Worm (Caenorhabditis elegans) whole organism, L4 larva: ENCODE data around the gene best-7.
"Not testable (repeated sequence)": the region's sequence is repeated elsewhere in the genome, so short reads cannot be mapped to it uniquely, and the experiment has no call there.

Experiments used
- F10B5.3 ChIP-seq: sonication (generic microtip); optimal IDR thresholded peaks from 2 replicates; lab custom pipeline; 2016; ENCODE audit warnings: mild to moderate bottlenecking, missing genetic modification characterization, missing compliant biosample characterization
- F44E2.7 ChIP-seq: fragments of 200-800 bp; sonication (Bioruptor generic); IDR thresholded peaks from 2 replicates; pipeline ENCODE4 v2.1.2; 2022; ENCODE audit warnings: missing genetic modification characterization, missing compliant biosample characterization
- R02D3.7 ChIP-seq: fragments of 150-350 bp; sonication (generic microtip); optimal IDR thresholded peaks from 3 replicates; lab custom pipeline; 2014; ENCODE audit warnings: missing biosample characterization, missing genetic modification characterization
- T20F7.1 ChIP-seq: fragments of 200-800 bp; sonication (Bioruptor generic); optimal IDR thresholded peaks from 2 replicates; lab custom pipeline; 2018; ENCODE audit warnings: mild to moderate bottlenecking, missing genetic modification characterization, missing compliant biosample characterization
- T26A8.4 ChIP-seq: fragments of 200-800 bp; sonication (Bioruptor generic); IDR thresholded peaks from 2 replicates; pipeline ENCODE4 v1.3.6; 2022; ENCODE audit warnings: missing genetic modification characterization, missing compliant biosample characterization
- ZK337.2 ChIP-seq: fragments of 200-800 bp; sonication (Bioruptor generic); IDR thresholded peaks from 2 replicates; pipeline ENCODE4 v1.3.6; 2022; ENCODE audit warnings: missing genetic modification reagents, missing genetic modification characterization, missing compliant biosample characterization
- ama-1 ChIP-seq: fragments of 150-350 bp; optimal IDR thresholded peaks from 2 replicates; lab custom pipeline; 2014; ENCODE audit warnings: inconsistent platforms, mixed read lengths
- arid-1 ChIP-seq: fragments of 200-800 bp; sonication (Bioruptor generic); conservative IDR thresholded peaks from 2 replicates; pipeline ENCODE4 v1.3.6; 2022; ENCODE audit warnings: missing genetic modification reagents, missing genetic modification characterization, missing compliant biosample characterization
- daf-16 ChIP-seq, 3 experiments: sonication (generic microtip); optimal IDR thresholded peaks; 2 replicates each; lab custom pipeline; 2016 to 2017; ENCODE audit warnings: missing genetic modification characterization in 3 of 3, missing genetic modification reagents in 3 of 3, mild to moderate bottlenecking in 2 of 3, missing compliant biosample characterization in 2 of 3, missing biosample characterization in 1 of 3, moderate library complexity in 1 of 3
- dmd-6 ChIP-seq: fragments of 200-800 bp; sonication (Bioruptor generic); IDR thresholded peaks from 2 replicates; pipeline ENCODE4 v1.3.6; 2022; ENCODE audit warnings: missing genetic modification reagents, missing genetic modification characterization, missing compliant biosample characterization
- dmd-9 ChIP-seq: fragments of 200-800 bp; sonication (Bioruptor generic); IDR thresholded peaks from 2 replicates; pipeline ENCODE4 v1.3.6; 2022; ENCODE audit warnings: missing genetic modification reagents, missing genetic modification characterization, missing compliant biosample characterization
- dpl-1 ChIP-seq: fragments of 150-350 bp; optimal IDR thresholded peaks from 2 replicates; lab custom pipeline; 2014; ENCODE audit warnings: missing biosample characterization, missing genetic modification reagents, missing genetic modification characterization
- duxl-1 ChIP-seq: sonication (generic microtip); optimal IDR thresholded peaks from 2 replicates; lab custom pipeline; 2016; ENCODE audit warnings: mild to moderate bottlenecking, missing genetic modification characterization, moderate library complexity, missing compliant biosample characterization; ENCODE audit not compliant: poor library complexity
- dve-1 ChIP-seq: sonication (generic microtip); optimal IDR thresholded peaks from 2 replicates; lab custom pipeline; 2017; ENCODE audit warnings: antibody characterized with exemption, mild to moderate bottlenecking, missing genetic modification characterization, missing compliant biosample characterization; ENCODE audit not compliant: insufficient read depth
- fos-1 ChIP-seq: fragments of 150-350 bp; optimal IDR thresholded peaks from 2 replicates; lab custom pipeline; 2014; ENCODE audit warnings: missing biosample characterization, missing genetic modification characterization
- hif-1 ChIP-seq, 2 experiments: sonication (generic microtip); optimal IDR thresholded peaks; 2 replicates each; lab custom pipeline; 2016 to 2017; ENCODE audit warnings: missing compliant biosample characterization in 2 of 2, missing genetic modification characterization in 2 of 2, missing genetic modification reagents in 2 of 2, missing genotype in 2 of 2, mild to moderate bottlenecking in 1 of 2
- hlh-11 ChIP-seq: fragments of 200-800 bp; sonication (Bioruptor generic); optimal IDR thresholded peaks from 2 replicates; lab custom pipeline; 2018; ENCODE audit warnings: mild to moderate bottlenecking, missing genetic modification characterization, missing compliant biosample characterization
- jun-1 ChIP-seq: fragments of 150-350 bp; optimal IDR thresholded peaks from 2 replicates; lab custom pipeline; 2014; ENCODE audit warnings: missing biosample characterization, missing genetic modification reagents, missing genetic modification characterization
- lim-7 ChIP-seq: fragments of 200-800 bp; sonication (Bioruptor generic); IDR thresholded peaks from 2 replicates; pipeline ENCODE4 v1.3.6; 2022; ENCODE audit warnings: missing genetic modification characterization, missing compliant biosample characterization
- lin-13 ChIP-seq: fragments of 150-350 bp; optimal IDR thresholded peaks from 2 replicates; lab custom pipeline; 2014; ENCODE audit warnings: missing biosample characterization, missing genetic modification reagents, missing genetic modification characterization
- lin-29 ChIP-seq: fragments of 200-800 bp; sonication (Bioruptor generic); IDR thresholded peaks from 2 replicates; pipeline ENCODE4 v1.3.6; 2022; ENCODE audit warnings: missing genetic modification reagents, missing genetic modification characterization, missing compliant biosample characterization
- lin-38 ChIP-seq: fragments of 200-800 bp; sonication (Bioruptor generic); IDR thresholded peaks from 2 replicates; pipeline ENCODE4 v1.3.6; 2022; ENCODE audit warnings: missing genetic modification reagents, missing genetic modification characterization, missing compliant biosample characterization
- madf-9 ChIP-seq: fragments of 200-800 bp; sonication (Bioruptor generic); conservative IDR thresholded peaks from 2 replicates; pipeline ENCODE4 v1.3.6; 2022; ENCODE audit warnings: missing genetic modification reagents, missing genetic modification characterization, missing compliant biosample characterization
- mdl-1 ChIP-seq, 2 experiments: fragments of 150-350 bp in 1 of 2; sonication (generic microtip) in 1 of 2; optimal IDR thresholded peaks; 2 replicates each; lab custom pipeline; 2014 to 2017; ENCODE audit warnings: missing biosample characterization in 2 of 2, missing genetic modification characterization in 2 of 2
- mdt-29 ChIP-seq: fragments of 200-800 bp; sonication (Bioruptor generic); IDR thresholded peaks from 2 replicates; pipeline ENCODE4 v1.3.6; 2022; ENCODE audit warnings: missing genetic modification reagents, missing genetic modification characterization, missing compliant biosample characterization
- mxl-3 ChIP-seq: fragments of 200-800 bp; sonication (Bioruptor generic); optimal IDR thresholded peaks from 2 replicates; lab custom pipeline; 2018; ENCODE audit warnings: mild to moderate bottlenecking, missing genetic modification characterization, missing compliant biosample characterization
- nhr-102 ChIP-seq: sonication (generic microtip); optimal IDR thresholded peaks from 2 replicates; lab custom pipeline; 2016; ENCODE audit warnings: mild to moderate bottlenecking, missing genetic modification characterization, moderate library complexity, missing compliant biosample characterization
- nhr-42 ChIP-seq: fragments of 200-800 bp; sonication (Bioruptor generic); IDR thresholded peaks from 2 replicates; pipeline ENCODE4 v1.3.6; 2022; ENCODE audit warnings: missing genetic modification characterization, missing compliant biosample characterization
- nhr-76 ChIP-seq: fragments of 150-350 bp; optimal IDR thresholded peaks from 2 replicates; lab custom pipeline; 2014; ENCODE audit warnings: missing biosample characterization, missing genetic modification characterization
- nhr-77 ChIP-seq: fragments of 150-350 bp; optimal IDR thresholded peaks from 2 replicates; lab custom pipeline; 2014; ENCODE audit warnings: missing biosample characterization, missing genetic modification characterization
- pha-4 ChIP-seq, 2 experiments: fragments of 150-350 bp in 1 of 2; fragments of 200-800 bp in 1 of 2; sonication (Bioruptor generic) in 1 of 2; IDR thresholded peaks in 1 of 2; optimal IDR thresholded peaks in 1 of 2; 2 replicates each; pipeline versions ENCODE4 v1.3.6 to Lab custom; 2014 to 2022; ENCODE audit warnings: missing genetic modification characterization in 2 of 2, missing genetic modification reagents in 2 of 2, missing biosample characterization in 1 of 2, missing compliant biosample characterization in 1 of 2
- rbr-2 ChIP-seq: sonication (generic microtip); optimal IDR thresholded peaks from 2 replicates; lab custom pipeline; 2016; ENCODE audit warnings: missing genotype, missing genetic modification characterization, missing compliant biosample characterization
- saeg-2 ChIP-seq: fragments of 200-800 bp; sonication (Bioruptor generic); IDR thresholded peaks from 2 replicates; pipeline ENCODE4 v1.3.6; 2022; ENCODE audit warnings: missing genetic modification reagents, missing genetic modification characterization, missing compliant biosample characterization
- sdz-12 ChIP-seq: fragments of 200-800 bp; sonication (Bioruptor generic); optimal IDR thresholded peaks from 2 replicates; lab custom pipeline; 2018; ENCODE audit warnings: mild to moderate bottlenecking, missing genetic modification characterization, missing compliant biosample characterization
- set-16 ChIP-seq: fragments of 200-800 bp; sonication (Bioruptor generic); IDR thresholded peaks from 2 replicates; pipeline ENCODE4 v1.3.6; 2022; ENCODE audit warnings: missing genetic modification reagents, missing genetic modification characterization, missing compliant biosample characterization
- spr-1 ChIP-seq: sonication (generic microtip); optimal IDR thresholded peaks from 2 replicates; lab custom pipeline; 2016; ENCODE audit warnings: mild to moderate bottlenecking, missing genetic modification characterization, missing compliant biosample characterization
- unc-130 ChIP-seq: sonication (generic microtip); optimal IDR thresholded peaks from 2 replicates; lab custom pipeline; 2016; ENCODE audit warnings: missing genetic modification reagents, missing genetic modification characterization, missing compliant biosample characterization
- unc-62 ChIP-seq, 3 experiments: fragments of 150-350 bp in 1 of 3; sonication (generic microtip); optimal IDR thresholded peaks in 2 of 3; peaks in 1 of 3; 1 replicate in 1 of 3; 2 replicates in 2 of 3; lab custom pipeline; 2014 to 2017; ENCODE audit warnings: missing biosample characterization in 3 of 3, missing genetic modification characterization in 3 of 3, missing genetic modification reagents in 3 of 3, missing genotype in 1 of 3
- zfp-3 ChIP-seq: fragments of 200-800 bp; sonication (Bioruptor generic); conservative IDR thresholded peaks from 2 replicates; pipeline ENCODE4 v1.3.6; 2022; ENCODE audit warnings: missing genetic modification reagents, missing genetic modification characterization, missing compliant biosample characterization

The best-7 gene

DNA sequence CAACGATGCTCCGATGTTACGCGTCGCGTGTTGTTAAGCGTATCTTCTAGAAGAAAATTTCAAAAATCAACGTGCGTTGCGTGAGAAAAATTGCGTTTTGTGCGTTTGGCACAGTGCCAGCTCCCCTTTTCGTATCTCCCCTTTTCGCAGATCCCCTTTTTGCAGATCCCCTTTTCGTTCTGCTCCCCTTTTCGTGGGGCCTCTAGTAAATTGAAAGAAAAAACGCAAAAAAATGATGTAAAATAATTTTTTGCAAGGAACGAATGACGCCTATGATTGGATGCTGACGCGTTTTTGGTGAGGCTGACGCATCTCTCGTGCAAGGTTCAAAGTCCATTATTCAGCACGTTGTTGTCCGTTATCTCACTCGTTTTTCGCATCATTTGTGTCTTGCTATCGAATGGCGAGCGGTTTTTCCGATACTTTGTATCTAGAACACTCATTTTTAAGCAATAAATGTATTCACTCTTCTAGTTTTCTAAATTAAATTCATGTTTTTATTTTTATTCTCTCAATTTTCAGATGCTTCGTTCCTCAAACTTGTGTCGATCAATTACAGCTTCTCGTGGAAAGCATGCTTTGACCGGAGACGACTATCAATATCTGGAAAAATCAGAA lies 50.9 kb downstream of the best-7 start, which contains the start of gene cpt-2 (continued):
- TF ChIP-seq unc-62 (GFP tag; optimal IDR thresholded peaks at IDR 0.05 in 1 of 2; lab: Kevin White, UChicago), result peak in 1 of 2 experiments; percentile 97
- TF ChIP-seq unc-62, pha-4 (tag; optimal IDR thresholded peaks at IDR 0.05; lab: Kevin White, UChicago): not testable (repeated sequence)
- TF ChIP-seq ZK337.2, result peak; percentile 88
- TF ChIP-seq unc-130 (GFP tag; lab: Kevin White, UChicago), result peak; percentile 46
- peak; percentile 57 for TF ChIP-seq lin-13
- TF ChIP-seq mxl-3 (GFP tag; lab: Kevin White, UChicago), result peak; percentile 90
- 0 out of 2 replicates have a peak, but pooled peaks have one; percentile 43 for TF ChIP-seq saeg-2 (GFP tag; lab: Robert Waterston, UW)
- peak; percentile 85 for TF ChIP-seq mdt-29 (GFP tag; lab: Robert Waterston, UW)
- TF ChIP-seq dpl-1, result peak; percentile 76
- peak; percentile 85 for TF ChIP-seq hlh-11 (tag; lab: Kevin White, UChicago)
- peak; percentile 5 to 77 for TF ChIP-seq mdl-1 (tag; optimal IDR thresholded peaks at IDR 0.05; lab: Kevin White, UChicago)
- peak; percentile 43 for TF ChIP-seq F10B5.3 (tag; lab: Kevin White, UChicago)
- TF ChIP-seq spr-1 (tag; lab: Kevin White, UChicago), result peak; percentile 65
- peak; percentile 79 for TF ChIP-seq lin-29 (GFP tag; lab: Robert Waterston, UW)
- TF ChIP-seq rbr-2 (tag; lab: Kevin White, UChicago), result peak; percentile 88
- peak; percentile 13 to 73 for TF ChIP-seq daf-16 (GFP tag; optimal IDR thresholded peaks at IDR 0.05; lab: Kevin White, UChicago)
- peak; percentile 77 for TF ChIP-seq daf-16 (tag; optimal IDR thresholded peaks at IDR 0.05; lab: Kevin White, UChicago)
- peak; percentile 68; the same call in 1 of the 2 replicates for TF ChIP-seq madf-9 (GFP tag; lab: Robert Waterston, UW)
- peak; percentile 90 for TF ChIP-seq arid-1
- TF ChIP-seq jun-1 (tag; lab: Kevin White, UChicago), result peak; percentile 40
- TF ChIP-seq zfp-3 (GFP tag; lab: Robert Waterston, UW), result peak; percentile 80
- TF ChIP-seq pha-4 (GFP tag; IDR thresholded peaks at IDR 0.05; lab: Robert Waterston, UW), result peak; percentile 75; the same call in 1 of the 2 replicates
- TF ChIP-seq lin-38 (GFP tag; lab: Robert Waterston, UW), result peak; percentile 91
- TF ChIP-seq nhr-102 (tag; lab: Kevin White, UChicago), result peak; percentile 70
- TF ChIP-seq set-16 (GFP tag; lab: Robert Waterston, UW), result peak; percentile 40; the same call in 1 of the 2 replicates
- TF ChIP-seq lim-7 (GFP tag; lab: Robert Waterston, UW), result peak; percentile 59; the same call in 1 of the 2 replicates
- TF ChIP-seq nhr-42 (GFP tag; lab: Robert Waterston, UW), result peak; percentile 87
- TF ChIP-seq T26A8.4 (GFP tag; lab: Robert Waterston, UW), result peak; percentile 93
- TF ChIP-seq nhr-77 (tag; lab: Kevin White, UChicago), result peak; percentile 91
- TF ChIP-seq duxl-1 (tag; lab: Kevin White, UChicago), result peak; percentile 76

DNA sequence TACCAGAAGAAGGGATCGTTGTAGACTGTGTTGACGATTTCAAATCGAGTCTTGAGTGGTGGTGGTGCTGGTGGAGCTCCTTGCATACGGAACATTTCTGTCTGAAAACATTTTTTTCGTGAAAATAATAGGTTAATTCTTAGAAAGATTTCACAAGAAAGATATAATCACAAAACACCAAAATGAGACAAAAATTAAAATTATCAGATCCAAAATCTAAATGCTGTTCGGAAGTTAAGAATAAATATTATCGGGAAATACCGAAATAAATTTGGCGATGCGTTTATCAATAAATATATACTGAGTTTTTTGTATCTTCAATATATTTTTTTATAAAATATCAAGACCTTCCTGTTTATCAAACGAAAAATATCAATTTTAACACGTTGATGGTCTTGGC lies 51.6 kb downstream of the best-7 start, which contains the start of gene C08F8.9:
C08F8.9 (minus strand) TSS at position 101 of the 400 bp plus-strand sequence.
- TF ChIP-seq ama-1 (lab: Kevin White, UChicago) (peak; percentile 23), R02D3.7 (no peak)

DNA sequence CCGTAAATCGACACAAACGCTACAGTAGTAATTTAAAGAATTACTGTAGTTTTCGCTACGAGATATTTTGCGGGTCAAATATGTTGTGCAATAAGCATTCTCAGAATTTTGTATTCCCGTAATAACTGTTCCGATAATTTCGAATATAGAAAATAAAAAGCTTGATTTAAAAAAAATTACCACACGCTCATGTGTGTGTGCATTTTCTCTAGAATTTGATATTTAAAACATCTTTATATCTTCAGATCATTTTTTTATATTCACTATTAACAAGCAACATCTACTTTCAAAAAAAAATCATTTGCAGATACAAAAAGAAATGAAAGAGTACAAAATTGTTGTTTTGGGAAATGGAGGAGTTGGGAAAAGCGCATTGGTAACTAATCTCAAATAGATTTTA lies 53.1 kb downstream of the best-7 start, which contains the start of gene rap-3:
rap-3 (plus strand) TSS at position 301 of the 400 bp plus-strand sequence.
- no peak for TF ChIP-seq fos-1 (tag; lab: Kevin White, UChicago)
- TF ChIP-seq dve-1, result no peak
- TF ChIP-seq sdz-12 (GFP tag; lab: Kevin White, UChicago), result no peak
- TF ChIP-seq dmd-9, result no peak
- TF ChIP-seq F44E2.7 (GFP tag; lab: Robert Waterston, UW), result no peak
- TF ChIP-seq nhr-76 (tag; lab: Kevin White, UChicago), result no peak
- TF ChIP-seq T20F7.1, result no peak
- no peak for TF ChIP-seq dmd-6 (GFP tag; lab: Robert Waterston, UW)
- TF ChIP-seq hif-1 (tag; optimal IDR thresholded peaks at IDR 0.05; lab: Kevin White, UChicago), result no peak
